Fruit fly (Drosophila melanogaster) whole organism, embryonic: ENCODE results near the gene Arl5.

Experiments used
- Bteb2 ChIP-seq: fragments of 200-800 bp; sonication (Bioruptor generic); optimal IDR thresholded peaks from 2 replicates; lab custom pipeline; 2016; ENCODE audit warnings: missing biosample characterization, missing genetic modification characterization
- CG10431 ChIP-seq: fragments of 200-800 bp; sonication (Bioruptor generic); optimal IDR thresholded peaks from 3 replicates; lab custom pipeline; 2018; ENCODE audit warnings: missing biosample characterization, mild to moderate bottlenecking, missing genetic modification characterization
- CG11504 ChIP-seq: fragments of 200-800 bp; sonication (Bioruptor generic); optimal IDR thresholded peaks from 3 replicates; lab custom pipeline; 2019; ENCODE audit warnings: missing biosample characterization, mild to moderate bottlenecking, missing genetic modification characterization, moderate library complexity
- CG13775 ChIP-seq: fragments of 200-800 bp; sonication (Bioruptor generic); optimal IDR thresholded peaks from 3 replicates; lab custom pipeline; 2017; ENCODE audit warnings: missing biosample characterization, mild to moderate bottlenecking, missing genetic modification characterization
- CG14441 ChIP-seq: fragments of 200-800 bp; sonication (Bioruptor generic); IDR thresholded peaks from 2 replicates; pipeline ENCODE4 v1.3.6; 2022; ENCODE audit warnings: missing biosample characterization, missing genetic modification characterization
- CG1602 ChIP-seq: fragments of 200-800 bp; sonication (Bioruptor generic); optimal IDR thresholded peaks from 3 replicates; lab custom pipeline; 2016; ENCODE audit warnings: missing biosample characterization, missing genetic modification characterization
- CG17328 ChIP-seq: fragments of 200-800 bp; sonication (Bioruptor generic); IDR thresholded peaks from 2 replicates; pipeline ENCODE4 v1.3.6; 2022; ENCODE audit warnings: missing biosample characterization, missing genetic modification characterization
- CG17359 ChIP-seq: fragments of 200-800 bp; sonication (Bioruptor generic); optimal IDR thresholded peaks from 3 replicates; lab custom pipeline; 2018; ENCODE audit warnings: missing biosample characterization, mild to moderate bottlenecking, missing genetic modification characterization, moderate library complexity
- CG17361 ChIP-seq: fragments of 200-800 bp; sonication (Bioruptor generic); IDR thresholded peaks from 3 replicates; pipeline ENCODE4 v1.3.6; 2022; ENCODE audit warnings: missing biosample characterization, missing genetic modification characterization
- CG17568 ChIP-seq: fragments of 200-800 bp; sonication (Bioruptor generic); optimal IDR thresholded peaks from 2 replicates; lab custom pipeline; 2018; ENCODE audit warnings: missing biosample characterization, mild to moderate bottlenecking, missing genetic modification characterization, moderate library complexity
- CG18476 ChIP-seq: fragments of 200-800 bp; sonication (Bioruptor generic); optimal IDR thresholded peaks from 2 replicates; lab custom pipeline; 2016; ENCODE audit warnings: missing biosample characterization, mild to moderate bottlenecking, missing genetic modification characterization
- CG2199 ChIP-seq: fragments of 200-800 bp; sonication (Bioruptor generic); IDR thresholded peaks from 3 replicates; pipeline ENCODE4 v1.3.6; 2022; ENCODE audit warnings: missing biosample characterization, missing genetic modification characterization
- CG33213 ChIP-seq: fragments of 200-800 bp; sonication (Bioruptor generic); optimal IDR thresholded peaks from 3 replicates; lab custom pipeline; 2016; ENCODE audit warnings: missing biosample characterization, missing genetic modification characterization
- CG43689 ChIP-seq: fragments of 200-800 bp; sonication (Bioruptor generic); IDR thresholded peaks from 2 replicates; pipeline ENCODE4 v1.3.6; 2022; ENCODE audit warnings: missing biosample characterization, missing genetic modification characterization
- CG5245 ChIP-seq: fragments of 200-800 bp; sonication (Bioruptor generic); optimal IDR thresholded peaks from 3 replicates; lab custom pipeline; 2016; ENCODE audit warnings: missing biosample characterization, missing genetic modification characterization
- CG7271 ChIP-seq: fragments of 200-800 bp; sonication (Bioruptor generic); optimal IDR thresholded peaks from 2 replicates; lab custom pipeline; 2018; ENCODE audit warnings: missing biosample characterization, mild to moderate bottlenecking, missing genetic modification characterization, moderate library complexity
- CG7372 ChIP-seq: fragments of 200-800 bp; sonication (Bioruptor generic); IDR thresholded peaks from 2 replicates; pipeline ENCODE4 v1.3.6; 2022; ENCODE audit warnings: missing biosample characterization, missing genetic modification characterization
- CG7963 ChIP-seq: fragments of 200-800 bp; sonication (Bioruptor generic); IDR thresholded peaks from 3 replicates; pipeline ENCODE4 v1.3.6; 2022; ENCODE audit warnings: missing biosample characterization, missing genetic modification characterization; ENCODE audit not compliant: partially characterized antibody
- CG7987 ChIP-seq: fragments of 200-800 bp; sonication (Bioruptor generic); optimal IDR thresholded peaks from 2 replicates; lab custom pipeline; 2018; ENCODE audit warnings: missing biosample characterization, mild to moderate bottlenecking, missing genetic modification characterization, moderate library complexity
- CoRest ChIP-seq: fragments of 200-800 bp; sonication (Bioruptor generic); optimal IDR thresholded peaks from 3 replicates; lab custom pipeline; 2018; ENCODE audit warnings: missing biosample characterization, mild to moderate bottlenecking, missing genetic modification characterization, moderate library complexity
- CrebB ChIP-seq: fragments of 200-800 bp; sonication (Bioruptor generic); optimal IDR thresholded peaks from 3 replicates; lab custom pipeline; 2018; ENCODE audit warnings: missing biosample characterization, mild to moderate bottlenecking, missing genetic modification characterization
- D19B ChIP-seq: fragments of 200-800 bp; sonication (Bioruptor generic); optimal IDR thresholded peaks from 2 replicates; lab custom pipeline; 2017; ENCODE audit warnings: missing biosample characterization, mild to moderate bottlenecking, missing genetic modification characterization
- Dbx ChIP-seq: fragments of 200-800 bp; sonication (Bioruptor generic); IDR thresholded peaks from 3 replicates; pipeline ENCODE4 v1.3.6; 2022; ENCODE audit warnings: missing biosample characterization, missing genetic modification characterization
- Deaf1 ChIP-seq: fragments of 200-800 bp; optimal IDR thresholded peaks from 3 replicates; lab custom pipeline; 2019; ENCODE audit warnings: missing biosample characterization, mild to moderate bottlenecking, missing genetic modification characterization, moderate library complexity
- Dip3 ChIP-seq: fragments of 200-800 bp; sonication (Bioruptor generic); optimal IDR thresholded peaks from 3 replicates; lab custom pipeline; 2016; ENCODE audit warnings: missing biosample characterization, missing genetic modification characterization
- Dp ChIP-seq: fragments of 200-800 bp; sonication (Bioruptor generic); optimal IDR thresholded peaks from 2 replicates; lab custom pipeline; 2018; ENCODE audit warnings: missing biosample characterization, mild to moderate bottlenecking, missing genetic modification characterization, moderate library complexity
- Ets65A ChIP-seq: fragments of 200-800 bp; sonication (Bioruptor generic); peaks from one replicate; lab custom pipeline; 2016; ENCODE audit warnings: missing biosample characterization, missing genetic modification characterization
- Myb ChIP-seq: fragments of 200-800 bp; sonication (Bioruptor generic); optimal IDR thresholded peaks from 2 replicates; lab custom pipeline; 2016; ENCODE audit warnings: missing biosample characterization, missing genetic modification characterization
- NK7.1 ChIP-seq: fragments of 200-800 bp; sonication (Bioruptor generic); optimal IDR thresholded peaks from 3 replicates; lab custom pipeline; 2016; ENCODE audit warnings: missing biosample characterization, missing genetic modification characterization
- Nf-YA ChIP-seq: fragments of 200-800 bp; sonication (Bioruptor generic); IDR thresholded peaks from 2 replicates; pipeline ENCODE4 v1.3.6; 2022; ENCODE audit warnings: missing biosample characterization, missing genetic modification characterization
- Nf-YC ChIP-seq: fragments of 200-800 bp; optimal IDR thresholded peaks from 3 replicates; lab custom pipeline; 2019; ENCODE audit warnings: missing biosample characterization, mild to moderate bottlenecking, missing genetic modification characterization, moderate library complexity
- Oli ChIP-seq: fragments of 200-800 bp; sonication (Bioruptor generic); optimal IDR thresholded peaks from 2 replicates; lab custom pipeline; 2018; ENCODE audit warnings: missing biosample characterization, mild to moderate bottlenecking, missing genetic modification characterization, moderate library complexity
- Trl ChIP-seq, 3 experiments: fragments of >200 bp in 2 of 3; fragments of 200-800 bp in 1 of 3; sonication (Bioruptor generic) in 1 of 3; optimal IDR thresholded peaks; 2 replicates in 1 of 3; 3 replicates in 2 of 3; lab custom pipeline; 2016 to 2017; ENCODE audit warnings: missing biosample characterization in 1 of 3, missing genetic modification characterization in 1 of 3
- ash1 ChIP-seq: fragments of 200-800 bp; sonication (Bioruptor generic); optimal IDR thresholded peaks from 2 replicates; lab custom pipeline; 2018; ENCODE audit warnings: missing biosample characterization, mild to moderate bottlenecking, missing genetic modification characterization
- bab2 ChIP-seq: fragments of 200-800 bp; sonication (Bioruptor generic); optimal IDR thresholded peaks from 2 replicates; lab custom pipeline; 2016; ENCODE audit warnings: missing biosample characterization, missing genetic modification characterization
- bbx ChIP-seq: fragments of 200-800 bp; sonication (Bioruptor generic); IDR thresholded peaks from 2 replicates; pipeline ENCODE4 v1.3.6; 2022; ENCODE audit warnings: missing biosample characterization, missing genetic modification characterization; ENCODE audit not compliant: partially characterized antibody
- bcd ChIP-seq: fragments of 200-800 bp; sonication (Bioruptor generic); optimal IDR thresholded peaks from 2 replicates; lab custom pipeline; 2017; ENCODE audit warnings: missing biosample characterization, mild to moderate bottlenecking, missing genetic modification characterization
- chif ChIP-seq, 2 experiments: fragments of 200-800 bp; sonication (Bioruptor generic); optimal IDR thresholded peaks; 3 replicates each; lab custom pipeline; 2016; ENCODE audit warnings: missing biosample characterization in 2 of 2, missing genetic modification characterization in 2 of 2
- chinmo ChIP-seq: fragments of 200-800 bp; sonication (Bioruptor generic); IDR thresholded peaks from 4 replicates; pipeline ENCODE4 v1.3.6; 2022; ENCODE audit warnings: missing biosample characterization, missing genetic modification characterization; ENCODE audit not compliant: partially characterized antibody
- dysf ChIP-seq: fragments of 200-800 bp; sonication (Bioruptor generic); IDR thresholded peaks from 3 replicates; pipeline ENCODE4 v1.3.6; 2022; ENCODE audit warnings: missing biosample characterization, missing genetic modification characterization
- fd96Cb ChIP-seq: fragments of 200-800 bp; sonication (Bioruptor generic); optimal IDR thresholded peaks from 2 replicates; lab custom pipeline; 2018; ENCODE audit warnings: missing biosample characterization, mild to moderate bottlenecking, missing genetic modification characterization, moderate library complexity
- hkb ChIP-seq, 2 experiments: fragments of 200-800 bp in 1 of 2; fragments of >200 bp in 1 of 2; sonication (Bioruptor generic) in 1 of 2; IDR thresholded peaks in 1 of 2; optimal IDR thresholded peaks in 1 of 2; 2 replicates each; pipeline versions ENCODE4 v1.3.6 to Lab custom; 2017 to 2022; ENCODE audit warnings: missing biosample characterization in 1 of 2, missing genetic modification characterization in 1 of 2
- inv ChIP-seq: fragments of 200-800 bp; sonication (Bioruptor generic); IDR thresholded peaks from 2 replicates; pipeline ENCODE4 v1.3.6; 2022; ENCODE audit warnings: missing biosample characterization, missing genetic modification characterization; ENCODE audit not compliant: partially characterized antibody
- jing ChIP-seq: fragments of 200-800 bp; sonication (Bioruptor generic); optimal IDR thresholded peaks from 2 replicates; lab custom pipeline; 2018; ENCODE audit warnings: missing biosample characterization, mild to moderate bottlenecking, missing genetic modification characterization
- kah ChIP-seq: fragments of 200-800 bp; sonication (Bioruptor generic); optimal IDR thresholded peaks from 2 replicates; lab custom pipeline; 2018; ENCODE audit warnings: missing biosample characterization, mild to moderate bottlenecking, missing genetic modification characterization
- nerfin-2 ChIP-seq: fragments of 200-800 bp; sonication (Bioruptor generic); IDR thresholded peaks from 2 replicates; pipeline ENCODE4 v1.3.6; 2022; ENCODE audit warnings: missing biosample characterization, missing genetic modification characterization; ENCODE audit not compliant: partially characterized antibody
- scrt ChIP-seq: fragments of 200-800 bp; sonication (Bioruptor generic); optimal IDR thresholded peaks from 2 replicates; lab custom pipeline; 2018; ENCODE audit warnings: missing biosample characterization, mild to moderate bottlenecking, missing genetic modification characterization, moderate library complexity
- sd ChIP-seq: fragments of 200-800 bp; sonication (Bioruptor generic); optimal IDR thresholded peaks from 3 replicates; lab custom pipeline; 2018; ENCODE audit warnings: missing biosample characterization, mild to moderate bottlenecking, missing genetic modification characterization, moderate library complexity
- tap ChIP-seq: fragments of 200-800 bp; optimal IDR thresholded peaks from 3 replicates; lab custom pipeline; 2019; ENCODE audit warnings: missing biosample characterization, mild to moderate bottlenecking, missing genetic modification characterization, moderate library complexity
- tin ChIP-seq: fragments of 200-800 bp; sonication (Bioruptor generic); optimal IDR thresholded peaks from 3 replicates; lab custom pipeline; 2016; ENCODE audit warnings: missing biosample characterization, missing genetic modification characterization
- unpg ChIP-seq: fragments of 200-800 bp; sonication (Bioruptor generic); optimal IDR thresholded peaks from 3 replicates; lab custom pipeline; 2018; ENCODE audit warnings: missing biosample characterization, mild to moderate bottlenecking, missing genetic modification characterization, moderate library complexity

Arl5 gene

dm6 chr3L:8285291-8285690 is 14.3 kb downstream of the Arl5 start:
- TF ChIP-seq CG7372 (GFP tag; lab: Robert Waterston, UW) = no peak
- no peak for TF ChIP-seq nerfin-2 (GFP tag; lab: Robert Waterston, UW)
- TF ChIP-seq bcd (GFP tag; lab: Kevin White, UChicago) = no peak
- TF ChIP-seq tap (tag; lab: Kevin White, UChicago) = no peak
- no peak for TF ChIP-seq CG17359 (tag; lab: Kevin White, UChicago)
- TF ChIP-seq CrebB = no peak
- TF ChIP-seq tin (GFP tag; lab: Kevin White, UChicago) = no peak
- TF ChIP-seq Dp (GFP tag; lab: Kevin White, UChicago) = no peak
- TF ChIP-seq Nf-YA (GFP tag; lab: Robert Waterston, UW) = no peak
- no peak for TF ChIP-seq hkb (optimal IDR thresholded peaks at IDR 0.05; lab: Kevin White, UChicago)
- TF ChIP-seq hkb (GFP tag; IDR thresholded peaks at IDR 0.05; lab: Robert Waterston, UW) = no peak
- no peak for TF ChIP-seq Myb
- TF ChIP-seq D19B = no peak
- peak; percentile 93 for TF ChIP-seq scrt (GFP tag; lab: Kevin White, UChicago)
- no peak for TF ChIP-seq CG17328
- TF ChIP-seq sd (tag; lab: Kevin White, UChicago) = no peak
- no peak for TF ChIP-seq Dbx (GFP tag; lab: Robert Waterston, UW)
- no peak for TF ChIP-seq CG10431 (GFP tag; lab: Kevin White, UChicago)
- no peak for TF ChIP-seq bbx
- TF ChIP-seq CG13775 = no peak
- TF ChIP-seq CG14441 (GFP tag; lab: Robert Waterston, UW) = no peak
- TF ChIP-seq CG17361 (GFP tag; lab: Robert Waterston, UW) = no peak
- peak; percentile 24 to 64 for TF ChIP-seq Trl (optimal IDR thresholded peaks at IDR 0.05; lab: Kevin White, UChicago)
- no peak for TF ChIP-seq Trl (GFP tag; optimal IDR thresholded peaks at IDR 0.05; lab: Kevin White, UChicago)
- peak; percentile 27 for TF ChIP-seq Ets65A (GFP tag; lab: Kevin White, UChicago)
- no peak for TF ChIP-seq Oli (tag; lab: Kevin White, UChicago)
- TF ChIP-seq Deaf1 (tag; lab: Kevin White, UChicago) = no peak
- TF ChIP-seq CG17568 (GFP tag; lab: Kevin White, UChicago) = no peak
- 0 out of 4 replicates have a peak, but pooled peaks have one; percentile 24 for TF ChIP-seq chinmo
- no peak for TF ChIP-seq ash1 (GFP tag; lab: Kevin White, UChicago)
- TF ChIP-seq jing (GFP tag; lab: Kevin White, UChicago) = no peak
- TF ChIP-seq CG2199 (GFP tag; lab: Robert Waterston, UW) = no peak
- TF ChIP-seq CG7963 (GFP tag; lab: Robert Waterston, UW) = no peak
- TF ChIP-seq CG7987 (GFP tag; lab: Kevin White, UChicago) = no peak
- TF ChIP-seq chif (GFP tag; optimal IDR thresholded peaks at IDR 0.05; lab: Kevin White, UChicago) = no peak
- no peak for TF ChIP-seq Dip3 (GFP tag; lab: Kevin White, UChicago)
- TF ChIP-seq CG43689 (GFP tag; lab: Robert Waterston, UW) = no peak
- TF ChIP-seq bab2 (GFP tag; lab: Kevin White, UChicago) = no peak
- TF ChIP-seq, all 482 proteins: peak for 4

- no peak for TF ChIP-seq Nf-YC (tag; lab: Kevin White, UChicago)
- TF ChIP-seq CG43689 (GFP tag; lab: Robert Waterston, UW) = no peak
- TF ChIP-seq inv = no peak
- TF ChIP-seq NK7.1 = no peak
- TF ChIP-seq jing (GFP tag; lab: Kevin White, UChicago) = no peak
- TF ChIP-seq CG11504 = no peak
- no peak for TF ChIP-seq kah (GFP tag; lab: Kevin White, UChicago)
- TF ChIP-seq CoRest (tag; lab: Kevin White, UChicago) = no peak
- TF ChIP-seq CG7271 (tag; lab: Kevin White, UChicago) = no peak
- no peak for TF ChIP-seq CG1602 (GFP tag; lab: Kevin White, UChicago)
- TF ChIP-seq CG5245 = no peak
- TF ChIP-seq unpg (GFP tag; lab: Kevin White, UChicago) = no peak
- TF ChIP-seq CG33213 (GFP tag; lab: Kevin White, UChicago) = no peak
- no peak for TF ChIP-seq fd96Cb (tag; lab: Kevin White, UChicago)
- TF ChIP-seq CG18476 (GFP tag; lab: Kevin White, UChicago) = no peak
- TF ChIP-seq Bteb2 = no peak
- TF ChIP-seq ash1 (GFP tag; lab: Kevin White, UChicago) = no peak
- peak; percentile 58; the same call in 2 of the 3 replicates for TF ChIP-seq dysf (GFP tag; lab: Robert Waterston, UW)
Measured at dm6 chr3L:8284651-8285050, 15.0 kb downstream of the Arl5 start.
